Fruit fly (Drosophila melanogaster): Measurements from ENCODE around the gene ich.
A peak's percentile ranks its signal among the peaks of the same experiment; 100 is the strongest.

The ich gene

DNA sequence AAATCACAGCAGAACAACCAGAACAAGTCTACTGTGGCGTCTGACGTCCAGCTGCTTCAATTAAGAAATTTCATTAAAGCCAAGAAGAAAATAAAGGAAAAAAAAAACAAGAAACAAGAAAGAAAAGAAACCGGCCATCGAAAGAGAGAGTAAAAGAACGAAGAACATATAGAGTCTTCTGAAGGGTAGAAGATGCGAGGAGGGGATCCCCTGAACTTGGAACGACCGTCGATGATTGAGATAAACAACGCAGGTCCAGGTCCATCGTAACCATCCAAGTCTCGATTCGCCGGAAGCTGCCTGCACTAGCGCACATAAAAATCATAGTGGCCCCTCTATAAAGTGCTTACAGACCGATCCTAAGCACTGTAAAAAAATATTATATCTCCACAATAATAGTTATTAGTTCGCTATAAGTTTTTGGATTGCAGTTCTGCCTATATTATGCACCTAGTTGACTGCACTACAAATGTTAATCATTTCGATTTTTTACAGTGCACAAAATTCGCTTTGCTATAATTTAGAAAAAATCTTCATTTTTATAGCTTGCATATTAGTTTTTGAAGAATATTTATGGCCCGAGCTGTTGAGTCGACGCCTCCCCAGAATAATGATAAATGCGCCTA, 40.1 kb downstream of the ich start:
- TF ChIP-seq CG11617 (GFP tag; optimal IDR thresholded peaks at IDR 0.05): no peak
- TF ChIP-seq cic (GFP tag; optimal IDR thresholded peaks at IDR 0.05): no peak
- no peak for TF ChIP-seq CG12768 (GFP tag; optimal IDR thresholded peaks at IDR 0.05)
- TF ChIP-seq tj (GFP tag; optimal IDR thresholded peaks at IDR 0.05): no peak
- no peak for TF ChIP-seq CG7101 (tag; optimal IDR thresholded peaks at IDR 0.05)
- no peak for TF ChIP-seq Clk (GFP tag; optimal IDR thresholded peaks at IDR 0.05)

DNA sequence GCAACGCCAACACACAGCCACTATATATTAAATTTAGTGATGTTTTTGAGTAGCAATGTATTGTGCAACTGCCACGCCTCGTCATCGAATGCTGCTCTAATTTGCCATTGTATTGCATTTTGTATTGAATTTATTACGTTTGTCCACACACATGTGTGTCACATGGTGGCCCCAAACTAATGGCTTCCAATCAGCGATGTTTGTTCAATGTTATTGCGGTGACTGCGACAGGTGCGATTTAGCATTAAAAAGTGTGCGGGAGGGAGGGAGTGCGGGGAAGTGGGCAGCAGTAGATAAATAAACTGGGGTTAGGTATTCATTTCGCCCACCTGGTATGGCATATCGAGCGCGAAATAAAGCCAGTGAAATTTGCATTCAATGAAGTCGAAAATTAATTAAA, 41.0 kb downstream of the ich start:
- TF ChIP-seq CG33017 (tag; optimal IDR thresholded peaks at IDR 0.05): no peak
- TF ChIP-seq CG12768 (GFP tag; optimal IDR thresholded peaks at IDR 0.05): no peak
- TF ChIP-seq CG14711 (tag; optimal IDR thresholded peaks at IDR 0.05): no peak
- TF ChIP-seq Clk (GFP tag; optimal IDR thresholded peaks at IDR 0.05): no peak

DNA sequence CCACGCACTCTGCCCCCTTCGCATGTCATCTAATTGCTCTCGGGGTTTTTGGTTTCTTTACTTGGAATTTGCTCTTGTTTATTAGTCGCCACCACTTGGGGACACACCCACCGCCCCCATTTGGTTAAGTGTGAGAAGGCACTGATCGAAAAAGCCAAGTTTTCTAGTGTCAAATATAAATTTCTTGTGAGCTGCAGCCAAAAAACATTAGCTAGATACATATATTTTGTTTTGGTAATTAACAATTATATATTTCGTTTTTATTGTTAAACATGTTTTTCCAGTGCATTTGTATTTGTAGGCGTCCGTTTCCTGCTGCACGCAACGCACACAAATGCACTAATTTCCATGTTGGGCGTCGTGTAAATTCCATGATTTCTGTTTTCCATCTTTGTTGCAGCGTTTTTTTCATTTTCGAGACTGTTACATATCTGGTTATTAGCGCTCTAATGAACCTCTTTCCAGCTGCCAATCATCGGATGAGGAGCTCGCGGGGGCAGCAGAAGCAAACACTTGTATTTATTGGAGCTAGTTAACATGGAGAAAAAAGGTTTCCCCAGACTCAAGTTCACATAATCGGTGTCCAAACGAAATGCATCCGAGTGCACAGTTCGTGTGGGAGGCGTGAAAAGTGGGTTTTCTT, 42.6 kb downstream of the ich start:
- TF ChIP-seq toe (GFP tag; optimal IDR thresholded peaks at IDR 0.05) (no peak), Clk (GFP tag; optimal IDR thresholded peaks at IDR 0.05) (no peak), CG12768 (GFP tag; optimal IDR thresholded peaks at IDR 0.05) (no peak), cic (GFP tag; optimal IDR thresholded peaks at IDR 0.05) (no peak), Mnt (GFP tag; optimal IDR thresholded peaks at IDR 0.05) (no peak), pad (GFP tag; optimal IDR thresholded peaks at IDR 0.05) (no peak), kay (GFP tag; ENCODE audit: borderline replicate concordance) (no peak), ovo (GFP tag; optimal IDR thresholded peaks at IDR 0.05) (no peak), cnc (optimal IDR thresholded peaks at IDR 0.05) (no peak), tj (GFP tag; optimal IDR thresholded peaks at IDR 0.05) (no peak), Hr96 (GFP tag; optimal IDR thresholded peaks at IDR 0.05) (no peak), CG1620 (GFP tag; optimal IDR thresholded peaks at IDR 0.05) (no peak), CG33017 (tag; optimal IDR thresholded peaks at IDR 0.05) (no peak), Crg-1 (GFP tag; optimal IDR thresholded peaks at IDR 0.05) (no peak), CG7101 (tag; optimal IDR thresholded peaks at IDR 0.05) (no peak), CG11617 (GFP tag; optimal IDR thresholded peaks at IDR 0.05) (no peak), CG7045 (GFP tag; optimal IDR thresholded peaks at IDR 0.05) (no peak), bab1 (GFP tag; optimal IDR thresholded peaks at IDR 0.05) (no peak)

DNA sequence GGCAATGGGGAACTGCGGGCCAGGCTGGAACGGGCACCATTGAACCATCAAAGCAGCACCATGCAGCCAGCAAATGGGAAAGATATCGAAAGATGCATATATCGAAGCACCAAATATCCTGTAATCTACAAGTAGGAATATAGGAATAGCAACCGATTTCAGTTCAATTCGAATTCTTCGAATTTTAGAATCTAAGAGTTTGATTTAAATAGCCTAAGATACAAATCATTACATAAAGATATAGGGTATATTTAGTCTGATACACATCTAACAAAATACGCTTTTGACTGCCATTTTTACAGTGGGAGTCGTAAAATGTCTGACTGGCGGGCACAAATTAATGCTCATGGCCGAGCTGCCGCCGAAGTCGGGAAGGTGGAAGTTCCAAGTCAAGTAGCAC, 44.0 kb downstream of the ich start:
- TF ChIP-seq ovo (GFP tag; optimal IDR thresholded peaks at IDR 0.05): no peak
- no peak for TF ChIP-seq CG5204 (GFP tag; optimal IDR thresholded peaks at IDR 0.05)
- TF ChIP-seq CG11617 (GFP tag; optimal IDR thresholded peaks at IDR 0.05): no peak
- TF ChIP-seq Clk (GFP tag; optimal IDR thresholded peaks at IDR 0.05): no peak
- no peak for TF ChIP-seq kay (GFP tag; ENCODE audit: borderline replicate concordance)
- TF ChIP-seq bab1 (GFP tag; optimal IDR thresholded peaks at IDR 0.05): no peak
- no peak for TF ChIP-seq pad (GFP tag; optimal IDR thresholded peaks at IDR 0.05)
- no peak for TF ChIP-seq CG1620 (GFP tag; optimal IDR thresholded peaks at IDR 0.05)

DNA sequence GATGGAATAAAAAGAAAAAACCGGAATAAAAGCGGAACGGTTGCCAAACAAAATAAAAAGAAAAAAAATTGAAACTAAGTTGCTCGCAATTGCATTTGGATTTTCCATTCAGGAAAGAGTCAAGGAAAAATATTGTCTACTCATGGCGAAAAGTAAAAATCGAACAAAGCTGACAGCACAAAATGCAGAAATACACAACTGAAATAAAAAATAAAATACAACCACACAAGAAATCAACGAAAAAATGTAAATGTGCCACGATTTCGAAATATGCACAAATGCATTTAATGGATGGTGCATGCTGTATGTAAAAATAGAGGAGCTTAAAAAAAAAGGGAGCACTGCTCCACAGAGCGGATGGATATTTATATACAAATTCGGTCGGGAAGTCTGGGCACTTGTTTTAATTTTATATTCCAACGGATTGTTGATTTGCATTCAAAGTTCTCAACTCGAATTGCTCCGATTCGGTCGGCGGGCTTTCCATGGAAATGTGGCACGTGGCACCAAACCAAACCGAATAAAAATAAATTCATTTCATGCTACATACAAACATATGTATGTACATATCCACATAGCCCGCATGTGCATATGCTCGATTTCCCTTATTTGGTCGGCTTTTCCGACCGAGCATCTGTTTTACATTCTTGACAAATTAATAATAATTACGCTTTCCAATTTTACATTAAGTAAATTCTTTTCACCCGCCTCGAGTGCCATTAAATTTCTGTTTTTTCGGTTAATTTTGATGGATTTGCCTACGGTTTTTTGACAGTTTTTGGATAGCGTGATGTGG, 47.1 kb downstream of the ich start:
- peak; percentile 91 for TF ChIP-seq tj (GFP tag; optimal IDR thresholded peaks at IDR 0.05)
- TF ChIP-seq CG5204 (GFP tag; optimal IDR thresholded peaks at IDR 0.05): no peak

DNA sequence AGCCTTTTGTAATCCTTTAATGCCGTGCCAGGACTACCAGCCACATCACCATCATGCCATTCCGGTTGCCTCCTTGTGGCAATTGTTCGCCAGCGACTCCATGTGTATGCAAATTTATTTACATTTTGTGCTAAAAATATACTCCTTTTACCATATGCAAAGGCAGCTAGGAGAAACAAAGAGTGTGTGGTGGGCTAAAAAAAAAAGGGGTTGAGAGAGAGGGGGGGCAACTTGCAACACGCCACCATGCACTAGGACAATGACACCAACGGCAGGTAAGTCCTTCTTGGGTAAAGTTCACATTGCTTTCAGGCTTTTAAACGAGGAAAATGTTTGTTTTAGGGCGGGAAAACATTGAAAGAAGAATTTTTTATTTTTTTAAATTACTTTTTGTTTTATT, 47.9 kb downstream of the ich start:
- TF ChIP-seq cnc (optimal IDR thresholded peaks at IDR 0.05) (no peak), CG11617 (GFP tag; optimal IDR thresholded peaks at IDR 0.05) (no peak)
